Fruit fly (Drosophila melanogaster): ENCODE results near the gene CG4198.

Gene CG4198

dm6 chrX:5329266-5329898 lies 16.3 kb downstream of the CG4198 start, which contains the start of the genes CG3309 and XRCC1 (continued):
- TF ChIP-seq CG10462 (GFP tag; optimal IDR thresholded peaks at IDR 0.05) (peak; percentile 24), chif (GFP tag; optimal IDR thresholded peaks at IDR 0.05) (peak in 1 of 2 experiments; percentile 15), CG2678 (tag; optimal IDR thresholded peaks at IDR 0.05) (peak; percentile 64), CG14014 (GFP tag; IDR thresholded peaks at IDR 0.05) (peak; percentile 55; the same call in 1 of the 2 replicates), CG12104 (GFP tag; optimal IDR thresholded peaks at IDR 0.05) (peak; percentile 19), ems (GFP tag; optimal IDR thresholded peaks at IDR 0.05) (no peak), Gug (GFP tag; IDR thresholded peaks at IDR 0.05) (peak; percentile 59; the same call in 2 of the 4 replicates), gce (GFP tag; IDR thresholded peaks at IDR 0.05) (no peak), Med (GFP tag) (peak; percentile 82), Dll (GFP tag; IDR thresholded peaks at IDR 0.05; ENCODE audit: partially characterized antibody) (peak; percentile 92), ara (GFP tag; IDR thresholded peaks at IDR 0.05) (peak; percentile 55; the same call in 1 of the 2 replicates), CG2129 (GFP tag; IDR thresholded peaks at IDR 0.05; ENCODE audit: partially characterized antibody) (peak; percentile 78), ttk (GFP tag; IDR thresholded peaks at IDR 0.05) (peak; percentile 64; the same call in 1 of the 2 replicates), D (optimal IDR thresholded peaks at IDR 0.05) (no peak), D (GFP tag; optimal IDR thresholded peaks at IDR 0.05) (peak; percentile 8), prd (optimal IDR thresholded peaks at IDR 0.05) (no peak), prd (GFP tag; IDR thresholded peaks at IDR 0.05) (peak; percentile 81), dpn (GFP tag; optimal IDR thresholded peaks at IDR 0.05) (peak in 1 of 2 experiments; percentile 41), HLH4C (GFP tag; IDR thresholded peaks at IDR 0.05; ENCODE audit: partially characterized antibody) (peak; percentile 82), Dbx (GFP tag; IDR thresholded peaks at IDR 0.05) (peak; percentile 64; the same call in 2 of the 3 replicates), lmd (GFP tag; IDR thresholded peaks at IDR 0.05) (peak; percentile 38), CG12299 (tag; optimal IDR thresholded peaks at IDR 0.05) (no peak), da (GFP tag; optimal IDR thresholded peaks at IDR 0.05) (no peak), kni (GFP tag; optimal IDR thresholded peaks at IDR 0.05) (no peak), Ets65A (GFP tag) (peak; percentile 87), Elba2 (GFP tag; optimal IDR thresholded peaks at IDR 0.05) (peak; percentile 20), YL-1 (GFP tag; optimal IDR thresholded peaks at IDR 0.05) (peak; percentile 22), mld (GFP tag; IDR thresholded peaks at IDR 0.05; ENCODE audit: partially characterized antibody) (peak; percentile 64; the same call in 2 of the 3 replicates), CG6272 (GFP tag; IDR thresholded peaks at IDR 0.05) (peak; percentile 28; the same call in 1 of the 2 replicates), slbo (GFP tag; IDR thresholded peaks at IDR 0.05) (peak; percentile 81), nerfin-2 (GFP tag; IDR thresholded peaks at IDR 0.05; ENCODE audit: partially characterized antibody) (peak; percentile 71), gt (GFP tag; IDR thresholded peaks at IDR 0.05) (peak; percentile 28; the same call in 1 of the 2 replicates), CG17328 (GFP tag; IDR thresholded peaks at IDR 0.05) (peak; percentile 50; the same call in 1 of the 2 replicates), CG9609 (GFP tag; optimal IDR thresholded peaks at IDR 0.05) (no peak), vnd (GFP tag; IDR thresholded peaks at IDR 0.05; ENCODE audit: partially characterized antibody) (peak; percentile 87), CG31441 (GFP tag; IDR thresholded peaks at IDR 0.05) (peak; percentile 94), Oaz (GFP tag; IDR thresholded peaks at IDR 0.05) (peak; percentile 49; the same call in 1 of the 2 replicates), ssp (GFP tag; IDR thresholded peaks at IDR 0.05) (peak; percentile 48; the same call in 1 of the 2 replicates), Pdp1 (GFP tag; optimal IDR thresholded peaks at IDR 0.05) (peak in 1 of 2 experiments; percentile 15), CG42726 (GFP tag; IDR thresholded peaks at IDR 0.05; ENCODE audit: partially characterized antibody) (peak; percentile 82), H2.0 (GFP tag; IDR thresholded peaks at IDR 0.05) (peak; percentile 59), knrl (GFP tag; IDR thresholded peaks at IDR 0.05; ENCODE audit: partially characterized antibody) (peak; percentile 91), ac (GFP tag; optimal IDR thresholded peaks at IDR 0.05) (no peak), CG6791 (GFP tag; IDR thresholded peaks at IDR 0.05; ENCODE audit: partially characterized antibody) (peak; percentile 84), CG3407 (GFP tag; optimal IDR thresholded peaks at IDR 0.05) (peak; percentile 7), tap (tag; optimal IDR thresholded peaks at IDR 0.05) (peak; percentile 6), zfh2 (GFP tag; optimal IDR thresholded peaks at IDR 0.05) (no peak), CG4617 (GFP tag; optimal IDR thresholded peaks at IDR 0.05; ENCODE audit: borderline replicate concordance) (peak; percentile 38), Atf-2 (GFP tag; optimal IDR thresholded peaks at IDR 0.05) (no peak)
